Worm (Caenorhabditis elegans) whole organism, young adult: ENCODE data around the gene cest-2.3.

ENCODE experiments used
- F22D6.2 ChIP-seq: sonication (generic microtip); optimal IDR thresholded peaks from 2 replicates; lab custom pipeline; 2016; ENCODE audit warnings: mild to moderate bottlenecking, missing genetic modification characterization, missing compliant biosample characterization
- F33H1.4 ChIP-seq: fragments of 200-800 bp; sonication (Bioruptor generic); IDR thresholded peaks from 2 replicates; pipeline ENCODE4 v1.3.6; 2022; ENCODE audit warnings: missing genetic modification reagents, missing genetic modification characterization, missing compliant biosample characterization
- F52B5.7 ChIP-seq: sonication (generic microtip); optimal IDR thresholded peaks from 2 replicates; lab custom pipeline; 2016; ENCODE audit warnings: mild to moderate bottlenecking, missing genetic modification characterization, missing compliant biosample characterization
- F55B11.4 ChIP-seq: sonication (generic microtip); optimal IDR thresholded peaks from 2 replicates; lab custom pipeline; 2016; ENCODE audit warnings: missing compliant biosample characterization, missing genetic modification characterization, borderline replicate concordance; ENCODE audit not compliant: insufficient read depth
- F57C9.4 ChIP-seq: sonication (generic microtip); optimal IDR thresholded peaks from 2 replicates; lab custom pipeline; 2017; ENCODE audit warnings: mild to moderate bottlenecking, missing genetic modification characterization, missing compliant biosample characterization
- Y56A3A.18 ChIP-seq: fragments of 200-800 bp; sonication (Bioruptor generic); IDR thresholded peaks from 2 replicates; pipeline ENCODE4 v1.3.6; 2022; ENCODE audit warnings: missing genetic modification reagents, missing genetic modification characterization, missing compliant biosample characterization
- Y79H2A.3 ChIP-seq: fragments of 200-800 bp; sonication (Bioruptor generic); conservative IDR thresholded peaks from 2 replicates; pipeline ENCODE4 v1.3.6; 2022; ENCODE audit warnings: missing genetic modification reagents, missing genetic modification characterization, missing compliant biosample characterization
- atf-7 ChIP-seq: sonication (generic microtip); optimal IDR thresholded peaks from 2 replicates; lab custom pipeline; 2017; ENCODE audit warnings: mild to moderate bottlenecking, missing genetic modification characterization, missing compliant biosample characterization
- attf-3 ChIP-seq: fragments of 200-800 bp; sonication (Bioruptor generic); conservative IDR thresholded peaks from 2 replicates; pipeline ENCODE4 v1.3.6; 2022; ENCODE audit warnings: missing genetic modification reagents, missing genetic modification characterization, missing compliant biosample characterization
- bed-1 ChIP-seq: fragments of 200-800 bp; sonication (Bioruptor generic); IDR thresholded peaks from 2 replicates; pipeline ENCODE4 v1.3.6; 2022; ENCODE audit warnings: missing genetic modification reagents, missing genetic modification characterization, missing compliant biosample characterization
- ccch-3 ChIP-seq: fragments of 200-800 bp; sonication (Bioruptor generic); optimal IDR thresholded peaks from 2 replicates; lab custom pipeline; 2018; ENCODE audit warnings: mild to moderate bottlenecking, missing genetic modification characterization, missing compliant biosample characterization
- ceh-100 ChIP-seq: fragments of 200-800 bp; sonication (Bioruptor generic); IDR thresholded peaks from 2 replicates; pipeline ENCODE4 v1.3.6; 2022; ENCODE audit warnings: missing genetic modification reagents, missing genetic modification characterization, missing compliant biosample characterization
- ceh-79 ChIP-seq: sonication (generic microtip); optimal IDR thresholded peaks from 2 replicates; lab custom pipeline; 2017; ENCODE audit warnings: mild to moderate bottlenecking, missing genetic modification characterization, missing compliant biosample characterization
- chd-7 ChIP-seq: sonication (generic microtip); optimal IDR thresholded peaks from 2 replicates; lab custom pipeline; 2016; ENCODE audit warnings: mild to moderate bottlenecking, missing genetic modification characterization, moderate library complexity, missing compliant biosample characterization
- die-1 ChIP-seq: sonication (generic microtip); optimal IDR thresholded peaks from 2 replicates; lab custom pipeline; 2016; ENCODE audit warnings: missing genotype, mild to moderate bottlenecking, missing genetic modification characterization, missing compliant biosample characterization
- egl-44 ChIP-seq: fragments of 200-800 bp; sonication (Bioruptor generic); IDR thresholded peaks from 2 replicates; pipeline ENCODE4 v1.3.6; 2022; ENCODE audit warnings: missing genetic modification reagents, missing genetic modification characterization, missing compliant biosample characterization
- ets-4 ChIP-seq: fragments of 200-800 bp; sonication (Bioruptor generic); optimal IDR thresholded peaks from 2 replicates; lab custom pipeline; 2018; ENCODE audit warnings: mild to moderate bottlenecking, missing genetic modification characterization, missing compliant biosample characterization
- fkh-3 ChIP-seq: sonication (generic microtip); optimal IDR thresholded peaks from 2 replicates; lab custom pipeline; 2016; ENCODE audit warnings: mild to moderate bottlenecking, missing genetic modification characterization, missing compliant biosample characterization
- hsf-1 ChIP-seq: fragments of 200-800 bp; sonication (Bioruptor generic); IDR thresholded peaks from 2 replicates; pipeline ENCODE4 v1.3.6; 2022; ENCODE audit warnings: missing genetic modification reagents, missing genetic modification characterization, missing compliant biosample characterization
- lin-26 ChIP-seq: fragments of 200-800 bp; sonication (Bioruptor generic); IDR thresholded peaks from 2 replicates; pipeline ENCODE4 v1.3.6; 2022; ENCODE audit warnings: missing genetic modification reagents, missing genetic modification characterization, missing compliant biosample characterization
- lin-40 ChIP-seq: sonication (generic microtip); optimal IDR thresholded peaks from 2 replicates; lab custom pipeline; 2016; ENCODE audit warnings: missing genetic modification characterization, mild to moderate bottlenecking, missing compliant biosample characterization, missing genotype, missing genetic modification reagents
- lin-54 ChIP-seq: fragments of 200-800 bp; sonication (Bioruptor generic); optimal IDR thresholded peaks from 2 replicates; lab custom pipeline; 2018; ENCODE audit warnings: mild to moderate bottlenecking, missing genetic modification characterization, missing compliant biosample characterization
- lir-1 ChIP-seq: fragments of 200-800 bp; sonication (Bioruptor generic); conservative IDR thresholded peaks from 2 replicates; pipeline ENCODE4 v1.3.6; 2022; ENCODE audit warnings: missing genetic modification reagents, missing genetic modification characterization, missing compliant biosample characterization
- lsy-27 ChIP-seq: sonication (generic microtip); optimal IDR thresholded peaks from 2 replicates; lab custom pipeline; 2017; ENCODE audit warnings: missing genetic modification characterization, mild to moderate bottlenecking, missing compliant biosample characterization, antibody characterized with exemption, missing genotype, borderline replicate concordance; ENCODE audit not compliant: insufficient read depth
- madf-10 ChIP-seq: sonication (generic microtip); optimal IDR thresholded peaks from 2 replicates; lab custom pipeline; 2016; ENCODE audit warnings: mild to moderate bottlenecking, missing genetic modification characterization, missing compliant biosample characterization
- nfya-1 ChIP-seq: sonication (generic microtip); optimal IDR thresholded peaks from 2 replicates; lab custom pipeline; 2017; ENCODE audit warnings: antibody characterized with exemption, missing compliant biosample characterization, missing genetic modification characterization, borderline replicate concordance; ENCODE audit not compliant: insufficient read depth
- nfyb-1 ChIP-seq: fragments of 200-800 bp; sonication (Bioruptor generic); IDR thresholded peaks from 2 replicates; pipeline ENCODE4 v1.3.6; 2022; ENCODE audit warnings: missing genetic modification reagents, missing genetic modification characterization, missing compliant biosample characterization
- nhr-27 ChIP-seq: fragments of 200-800 bp; sonication (Bioruptor generic); optimal IDR thresholded peaks from 2 replicates; lab custom pipeline; 2018; ENCODE audit warnings: mild to moderate bottlenecking, missing genetic modification characterization, moderate library complexity, missing compliant biosample characterization
- nhr-80 ChIP-seq: sonication (generic microtip); optimal IDR thresholded peaks from 2 replicates; lab custom pipeline; 2016; ENCODE audit warnings: missing genetic modification characterization, missing compliant biosample characterization
- sdz-38 ChIP-seq: sonication (generic microtip); optimal IDR thresholded peaks from 2 replicates; lab custom pipeline; 2016; ENCODE audit warnings: missing genotype, missing genetic modification characterization, missing compliant biosample characterization
- sea-2 ChIP-seq: fragments of 200-800 bp; sonication (Bioruptor generic); IDR thresholded peaks from 2 replicates; pipeline ENCODE4 v1.3.6; 2022; ENCODE audit warnings: missing genetic modification characterization, missing compliant biosample characterization
- somi-1 ChIP-seq: fragments of 200-800 bp; sonication (Bioruptor generic); optimal IDR thresholded peaks from 2 replicates; lab custom pipeline; 2018; ENCODE audit warnings: mild to moderate bottlenecking, missing genetic modification characterization, missing compliant biosample characterization
- tbp1 ChIP-seq: fragments of 200-800 bp; sonication (Bioruptor generic); optimal IDR thresholded peaks from 2 replicates; lab custom pipeline; 2018; ENCODE audit warnings: mild to moderate bottlenecking, missing genetic modification characterization, missing compliant biosample characterization
- zim-3 ChIP-seq: sonication (generic microtip); optimal IDR thresholded peaks from 2 replicates; lab custom pipeline; 2017; ENCODE audit warnings: mild to moderate bottlenecking, missing genetic modification characterization, moderate library complexity, missing compliant biosample characterization

The cest-2.3 gene

DNA sequence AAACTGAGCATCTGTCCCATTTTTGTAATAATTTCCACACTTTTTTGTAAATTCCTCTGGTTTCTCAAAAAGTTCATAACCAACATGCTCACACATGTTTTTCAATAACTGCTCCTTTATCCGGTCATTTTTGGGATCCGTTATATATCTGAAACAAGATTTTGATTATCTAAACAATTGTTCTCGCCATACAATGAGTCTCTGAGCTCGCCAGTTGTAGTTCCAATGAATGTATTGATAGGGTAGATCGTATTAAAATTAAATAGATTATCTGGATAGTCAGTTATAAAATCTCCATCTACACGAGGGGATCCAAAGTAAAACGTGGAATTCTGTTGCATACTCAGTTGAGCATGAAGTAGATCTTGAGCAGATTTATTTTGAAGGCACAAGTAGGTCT lies 6.2 kb downstream of the cest-2.3 start:
- no peak for TF ChIP-seq F22D6.2 (tag; lab: Kevin White, UChicago)
- TF ChIP-seq F33H1.4 (GFP tag; lab: Robert Waterston, UW) = no peak
- TF ChIP-seq lin-26 (GFP tag; lab: Robert Waterston, UW) = no peak
- TF ChIP-seq nfya-1 = no peak
- TF ChIP-seq zim-3 (tag; lab: Kevin White, UChicago) = no peak
- TF ChIP-seq attf-3 (GFP tag; lab: Robert Waterston, UW) = no peak
- no peak for TF ChIP-seq F57C9.4 (tag; lab: Kevin White, UChicago)
- TF ChIP-seq die-1 (tag; lab: Kevin White, UChicago) = no peak
- TF ChIP-seq lin-54 (GFP tag; lab: Kevin White, UChicago) = no peak

DNA sequence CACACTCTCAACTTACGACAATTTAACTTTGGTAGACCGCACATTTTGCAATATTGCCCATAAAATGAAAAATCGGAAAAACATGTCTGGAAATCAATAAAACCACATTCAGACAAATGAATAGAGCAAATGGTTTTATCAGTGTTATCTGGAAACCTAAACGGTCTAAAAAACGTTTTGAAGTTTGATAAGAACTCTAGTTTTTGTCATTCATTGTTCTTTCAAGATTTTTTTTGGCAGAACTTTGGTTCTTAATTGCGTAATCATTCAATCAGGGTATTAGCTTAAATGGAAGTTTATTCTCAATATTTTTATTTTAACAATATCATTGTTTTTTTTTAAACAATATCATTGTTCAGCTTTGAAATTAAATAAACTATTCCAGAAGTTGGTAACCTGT lies 7.5 kb downstream of the cest-2.3 start, which contains the start of gene cest-2.2:
TSS of gene cest-2.2 (minus strand) at position 140 of the 400 bp plus-strand sequence.
- no peak for TF ChIP-seq madf-10 (tag; lab: Kevin White, UChicago)
- TF ChIP-seq nhr-80 (tag; lab: Kevin White, UChicago) = peak; percentile 54

DNA sequence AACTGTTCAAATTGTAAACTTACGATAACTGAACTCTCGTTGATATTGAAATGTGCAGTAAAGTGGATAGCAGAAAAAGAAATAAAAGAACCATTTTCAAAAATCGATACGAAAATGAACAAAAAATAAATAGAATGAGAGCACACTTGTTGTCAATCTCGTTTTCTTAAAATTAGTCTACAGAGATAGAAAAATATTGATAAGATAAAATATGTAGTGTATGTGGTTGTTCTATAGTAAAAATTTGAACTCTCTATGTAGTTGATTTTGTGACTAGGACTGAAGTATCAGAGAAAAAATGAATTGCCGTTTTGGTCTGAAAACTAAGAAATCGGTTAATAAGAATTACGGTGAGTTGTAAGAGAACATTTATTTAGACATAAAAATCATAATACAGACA lies 11.5 kb downstream of the cest-2.3 start, which contains the start of gene cest-2.1:
TSS of gene cest-2.1 (minus strand) at position 198 of the 400 bp plus-strand sequence.
- no peak for TF ChIP-seq egl-44 (GFP tag; lab: Robert Waterston, UW)
- peak; percentile 13 for TF ChIP-seq nhr-80 (tag; lab: Kevin White, UChicago)

DNA sequence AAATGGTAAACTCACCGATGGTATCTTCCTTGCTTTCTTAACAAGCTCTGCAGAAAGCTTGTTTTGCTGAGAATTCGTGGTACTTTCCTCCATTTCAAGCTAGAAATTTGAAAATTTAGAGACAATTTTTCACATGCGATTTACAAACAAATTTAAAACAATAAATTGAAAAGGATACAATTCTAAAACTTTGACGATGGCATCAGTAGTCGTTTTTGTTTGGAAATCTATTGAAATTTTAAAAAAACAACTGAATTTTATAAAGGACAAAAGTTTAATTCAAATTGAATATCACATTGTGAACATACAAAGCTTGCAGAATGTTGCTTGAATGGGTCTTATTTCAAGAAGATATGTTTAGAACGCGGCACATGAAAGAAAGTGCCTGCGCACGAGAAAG lies 15.1 kb downstream of the cest-2.3 start, which contains the start of gene ocam-1:
TSS of gene ocam-1 (minus strand) at position 101 of the 400 bp plus-strand sequence.
- no peak for TF ChIP-seq lsy-27 (tag; lab: Kevin White, UChicago)
- TF ChIP-seq ets-4 (GFP tag; lab: Kevin White, UChicago) = no peak
- no peak for TF ChIP-seq F52B5.7 (tag; lab: Kevin White, UChicago)
- TF ChIP-seq atf-7 = no peak
- no peak for TF ChIP-seq F55B11.4
- TF ChIP-seq ccch-3 = no peak
- no peak for TF ChIP-seq hsf-1 (GFP tag; lab: Robert Waterston, UW)
- no peak for TF ChIP-seq sdz-38 (tag; lab: Kevin White, UChicago)
- TF ChIP-seq madf-10 (tag; lab: Kevin White, UChicago) = no peak
- TF ChIP-seq sea-2 (GFP tag; lab: Robert Waterston, UW) = no peak
- TF ChIP-seq tbp1 (GFP tag; lab: Kevin White, UChicago) = no peak
- no peak for TF ChIP-seq nhr-27 (tag; lab: Kevin White, UChicago)
- TF ChIP-seq somi-1 (GFP tag; lab: Kevin White, UChicago) = no peak
- TF ChIP-seq nfyb-1 (GFP tag; lab: Robert Waterston, UW) = no peak

DNA sequence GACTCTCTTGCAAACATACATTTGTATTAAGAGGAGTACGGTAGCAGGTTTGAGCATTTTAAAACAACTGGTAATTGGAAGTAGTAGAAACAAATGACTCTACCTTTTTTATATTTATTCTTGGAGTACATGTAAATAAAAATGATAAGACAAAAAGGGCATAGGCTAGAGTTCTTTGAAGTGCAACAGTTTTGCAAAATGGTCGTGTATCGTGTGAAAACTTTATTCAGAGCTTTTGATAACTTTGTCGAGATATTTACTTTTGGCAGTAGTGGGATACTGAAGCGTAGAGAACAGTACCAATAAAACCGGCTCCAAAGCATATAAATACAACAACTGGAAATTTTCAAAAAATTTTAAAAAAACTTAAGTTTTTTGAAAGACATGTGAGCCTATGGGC lies 16.1 kb downstream of the cest-2.3 start, which contains the start of gene cest-1.1:
TSS of gene cest-1.1 (minus strand) at position 101 of the 400 bp plus-strand sequence.
- TF ChIP-seq fkh-3 (tag; lab: Kevin White, UChicago) = no peak
- no peak for TF ChIP-seq F57C9.4 (tag; lab: Kevin White, UChicago)
- no peak for TF ChIP-seq lir-1 (GFP tag; lab: Robert Waterston, UW)
- no peak for TF ChIP-seq chd-7 (tag; lab: Kevin White, UChicago)
- no peak for TF ChIP-seq ceh-79 (tag; lab: Kevin White, UChicago)
- no peak for TF ChIP-seq Y79H2A.3
- TF ChIP-seq bed-1 (GFP tag; lab: Robert Waterston, UW) = no peak
- TF ChIP-seq ets-4 (GFP tag; lab: Kevin White, UChicago) = no peak
- no peak for TF ChIP-seq atf-7
- TF ChIP-seq lin-40 (tag; lab: Kevin White, UChicago) = no peak
- no peak for TF ChIP-seq Y56A3A.18 (GFP tag; lab: Robert Waterston, UW)
- no peak for TF ChIP-seq ceh-100 (GFP tag; lab: Robert Waterston, UW)
- TF ChIP-seq hsf-1 (GFP tag; lab: Robert Waterston, UW) = no peak
